Worm (Caenorhabditis elegans) whole organism, young adult: ENCODE results near the gene cpg-8.
A peak's percentile ranks its signal among the peaks of the same experiment; 100 is the strongest.

Source experiments
- F23B12.7 ChIP-seq: sonication (generic microtip); optimal IDR thresholded peaks from 2 replicates; lab custom pipeline; 2017; ENCODE audit warnings: missing genetic modification characterization, mild to moderate bottlenecking, missing compliant biosample characterization, antibody characterized with exemption, moderate library complexity; ENCODE audit not compliant: insufficient read depth
- F52B5.7 ChIP-seq: sonication (generic microtip); optimal IDR thresholded peaks from 2 replicates; lab custom pipeline; 2016; ENCODE audit warnings: mild to moderate bottlenecking, missing genetic modification characterization, missing compliant biosample characterization
- F57A8.1 ChIP-seq: fragments of 200-800 bp; sonication (Bioruptor generic); optimal IDR thresholded peaks from 2 replicates; lab custom pipeline; 2018; ENCODE audit warnings: mild to moderate bottlenecking, missing genetic modification characterization, moderate library complexity, missing compliant biosample characterization
- F57C9.4 ChIP-seq: sonication (generic microtip); optimal IDR thresholded peaks from 2 replicates; lab custom pipeline; 2017; ENCODE audit warnings: mild to moderate bottlenecking, missing genetic modification characterization, missing compliant biosample characterization
- Y53F4B.3 ChIP-seq: fragments of 200-800 bp; sonication (Bioruptor generic); IDR thresholded peaks from 2 replicates; pipeline ENCODE4 v1.3.6; 2022; ENCODE audit warnings: missing genetic modification reagents, missing genetic modification characterization, missing compliant biosample characterization
- Y53G8AR.9 ChIP-seq: fragments of 200-800 bp; sonication (Bioruptor generic); conservative IDR thresholded peaks from 2 replicates; pipeline ENCODE4 v1.3.6; 2022; ENCODE audit warnings: missing genetic modification reagents, missing genetic modification characterization, missing compliant biosample characterization
- Y79H2A.3 ChIP-seq: fragments of 200-800 bp; sonication (Bioruptor generic); conservative IDR thresholded peaks from 2 replicates; pipeline ENCODE4 v1.3.6; 2022; ENCODE audit warnings: missing genetic modification reagents, missing genetic modification characterization, missing compliant biosample characterization
- Y95B8A.8 ChIP-seq: fragments of 200-800 bp; sonication (Bioruptor generic); IDR thresholded peaks from 2 replicates; pipeline ENCODE4 v1.3.6; 2022; ENCODE audit warnings: missing genetic modification reagents, missing genetic modification characterization, missing compliant biosample characterization
- ama-1 ChIP-seq, 3 experiments: fragments of 150-350 bp in 1 of 3; sonication (generic microtip) in 2 of 3; optimal IDR thresholded peaks; 2 replicates each; lab custom pipeline; 2014 to 2018; ENCODE audit warnings: missing biosample characterization in 2 of 3, missing genetic modification characterization in 2 of 3, missing genetic modification reagents in 2 of 3
- attf-5 ChIP-seq: fragments of 200-800 bp; sonication (Bioruptor generic); optimal IDR thresholded peaks from 2 replicates; lab custom pipeline; 2018; ENCODE audit warnings: mild to moderate bottlenecking, missing genetic modification characterization, missing compliant biosample characterization
- bed-1 ChIP-seq: fragments of 200-800 bp; sonication (Bioruptor generic); IDR thresholded peaks from 2 replicates; pipeline ENCODE4 v1.3.6; 2022; ENCODE audit warnings: missing genetic modification reagents, missing genetic modification characterization, missing compliant biosample characterization
- cebp-2 ChIP-seq: fragments of 200-800 bp; sonication (Bioruptor generic); IDR thresholded peaks from 2 replicates; pipeline ENCODE4 v1.3.6; 2022; ENCODE audit warnings: missing genetic modification characterization, missing compliant biosample characterization
- ceh-27 ChIP-seq: fragments of 200-800 bp; sonication (Bioruptor generic); optimal IDR thresholded peaks from 2 replicates; lab custom pipeline; 2018; ENCODE audit warnings: mild to moderate bottlenecking, missing genetic modification characterization, moderate library complexity, missing compliant biosample characterization
- ceh-40 ChIP-seq: fragments of 200-800 bp; sonication (Bioruptor generic); IDR thresholded peaks from 2 replicates; pipeline ENCODE4 v1.3.6; 2022; ENCODE audit warnings: missing genetic modification characterization, missing compliant biosample characterization
- ceh-58 ChIP-seq: fragments of 200-800 bp; sonication (Bioruptor generic); IDR thresholded peaks from 2 replicates; pipeline ENCODE4 v1.3.6; 2022; ENCODE audit warnings: missing genetic modification characterization, missing compliant biosample characterization
- ceh-79 ChIP-seq: sonication (generic microtip); optimal IDR thresholded peaks from 2 replicates; lab custom pipeline; 2017; ENCODE audit warnings: mild to moderate bottlenecking, missing genetic modification characterization, missing compliant biosample characterization
- efl-1 ChIP-seq: fragments of 150-350 bp; optimal IDR thresholded peaks from 2 replicates; lab custom pipeline; 2014; ENCODE audit warnings: missing biosample characterization, missing genetic modification reagents, missing genetic modification characterization
- egl-18 ChIP-seq: fragments of 200-800 bp; sonication (Bioruptor generic); IDR thresholded peaks from 2 replicates; pipeline ENCODE4 v1.3.6; 2022; ENCODE audit warnings: missing genetic modification reagents, missing genetic modification characterization, missing compliant biosample characterization
- ekl-4 ChIP-seq: fragments of 200-800 bp; sonication (Bioruptor generic); IDR thresholded peaks from 2 replicates; pipeline ENCODE4 v1.3.6; 2022; ENCODE audit warnings: missing genetic modification reagents, missing genetic modification characterization, missing compliant biosample characterization
- ets-4 ChIP-seq: fragments of 200-800 bp; sonication (Bioruptor generic); optimal IDR thresholded peaks from 2 replicates; lab custom pipeline; 2018; ENCODE audit warnings: mild to moderate bottlenecking, missing genetic modification characterization, missing compliant biosample characterization
- gei-17 ChIP-seq: fragments of 200-800 bp; sonication (Bioruptor generic); optimal IDR thresholded peaks from 2 replicates; lab custom pipeline; 2018; ENCODE audit warnings: mild to moderate bottlenecking, missing genetic modification characterization, missing compliant biosample characterization
- hlh-26 ChIP-seq: fragments of 200-800 bp; sonication (Bioruptor generic); conservative IDR thresholded peaks from 2 replicates; pipeline ENCODE4 v1.3.6; 2022; ENCODE audit warnings: missing genetic modification reagents, missing genetic modification characterization, missing compliant biosample characterization
- hmg-1.2 ChIP-seq: fragments of 200-800 bp; sonication (Bioruptor generic); IDR thresholded peaks from 2 replicates; pipeline ENCODE4 v1.3.6; 2022; ENCODE audit warnings: missing genetic modification reagents, missing genetic modification characterization, missing compliant biosample characterization
- hrde-1 ChIP-seq: sonication (generic microtip); optimal IDR thresholded peaks from 2 replicates; lab custom pipeline; 2016; ENCODE audit warnings: missing genetic modification characterization, mild to moderate bottlenecking, missing compliant biosample characterization, moderate library complexity, missing genotype, missing genetic modification reagents, borderline replicate concordance
- madf-10 ChIP-seq: sonication (generic microtip); optimal IDR thresholded peaks from 2 replicates; lab custom pipeline; 2016; ENCODE audit warnings: mild to moderate bottlenecking, missing genetic modification characterization, missing compliant biosample characterization
- madf-3 ChIP-seq: fragments of 200-800 bp; sonication (Bioruptor generic); IDR thresholded peaks from 2 replicates; pipeline ENCODE4 v1.3.6; 2022; ENCODE audit warnings: missing genetic modification reagents, missing genetic modification characterization, missing compliant biosample characterization
- madf-6 ChIP-seq: fragments of 200-800 bp; sonication (Bioruptor generic); IDR thresholded peaks from 2 replicates; pipeline ENCODE4 v1.3.6; 2022; ENCODE audit warnings: missing genetic modification reagents, missing genetic modification characterization, missing compliant biosample characterization
- nhr-179 ChIP-seq: sonication (generic microtip); optimal IDR thresholded peaks from 2 replicates; lab custom pipeline; 2016; ENCODE audit warnings: mild to moderate bottlenecking, missing genetic modification characterization, missing compliant biosample characterization
- nhr-27 ChIP-seq: fragments of 200-800 bp; sonication (Bioruptor generic); optimal IDR thresholded peaks from 2 replicates; lab custom pipeline; 2018; ENCODE audit warnings: mild to moderate bottlenecking, missing genetic modification characterization, moderate library complexity, missing compliant biosample characterization
- rcor-1 ChIP-seq: fragments of 200-800 bp; sonication (Bioruptor generic); IDR thresholded peaks from 2 replicates; pipeline ENCODE4 v1.3.6; 2022; ENCODE audit warnings: missing genetic modification reagents, missing genetic modification characterization, missing compliant biosample characterization
- repo-1 ChIP-seq: sonication (generic microtip); optimal IDR thresholded peaks from 2 replicates; lab custom pipeline; 2017; ENCODE audit warnings: mild to moderate bottlenecking, missing genetic modification characterization, missing compliant biosample characterization
- rpc-1 ChIP-seq, 2 experiments: fragments of 150-350 bp in 1 of 2; sonication (generic microtip) in 1 of 2; optimal IDR thresholded peaks; 2 replicates each; lab custom pipeline; 2014 to 2018; ENCODE audit warnings: missing biosample characterization in 1 of 2, missing genetic modification characterization in 1 of 2, missing genetic modification reagents in 1 of 2, missing genotype in 1 of 2
- sdz-38 ChIP-seq: sonication (generic microtip); optimal IDR thresholded peaks from 2 replicates; lab custom pipeline; 2016; ENCODE audit warnings: missing genotype, missing genetic modification characterization, missing compliant biosample characterization
- tbp1 ChIP-seq: fragments of 200-800 bp; sonication (Bioruptor generic); optimal IDR thresholded peaks from 2 replicates; lab custom pipeline; 2018; ENCODE audit warnings: mild to moderate bottlenecking, missing genetic modification characterization, missing compliant biosample characterization
- unc-62 ChIP-seq: fragments of 150-350 bp; optimal IDR thresholded peaks from 2 replicates; lab custom pipeline; 2014; ENCODE audit warnings: missing biosample characterization, missing genetic modification reagents, missing genetic modification characterization
- zfh-2 ChIP-seq: fragments of 200-800 bp; sonication (Bioruptor generic); conservative IDR thresholded peaks from 2 replicates; pipeline ENCODE4 v1.3.6; 2022; ENCODE audit warnings: missing genetic modification reagents, missing genetic modification characterization, missing compliant biosample characterization
- ztf-22 ChIP-seq: fragments of 200-800 bp; sonication (Bioruptor generic); optimal IDR thresholded peaks from 2 replicates; lab custom pipeline; 2018; ENCODE audit warnings: mild to moderate bottlenecking, missing genetic modification characterization, moderate library complexity, missing compliant biosample characterization
- ztf-26 ChIP-seq: sonication (generic microtip); optimal IDR thresholded peaks from 2 replicates; lab custom pipeline; 2017; ENCODE audit warnings: missing genetic modification characterization, missing compliant biosample characterization
- ztf-3 ChIP-seq: fragments of 200-800 bp; sonication (Bioruptor generic); optimal IDR thresholded peaks from 2 replicates; lab custom pipeline; 2018; ENCODE audit warnings: mild to moderate bottlenecking, missing genetic modification characterization, missing compliant biosample characterization
- ztf-6 ChIP-seq: fragments of 200-800 bp; sonication (Bioruptor generic); IDR thresholded peaks from 2 replicates; pipeline ENCODE4 v1.3.6; 2022; ENCODE audit warnings: missing genetic modification reagents, missing genetic modification characterization, missing compliant biosample characterization

The cpg-8 gene

DNA sequence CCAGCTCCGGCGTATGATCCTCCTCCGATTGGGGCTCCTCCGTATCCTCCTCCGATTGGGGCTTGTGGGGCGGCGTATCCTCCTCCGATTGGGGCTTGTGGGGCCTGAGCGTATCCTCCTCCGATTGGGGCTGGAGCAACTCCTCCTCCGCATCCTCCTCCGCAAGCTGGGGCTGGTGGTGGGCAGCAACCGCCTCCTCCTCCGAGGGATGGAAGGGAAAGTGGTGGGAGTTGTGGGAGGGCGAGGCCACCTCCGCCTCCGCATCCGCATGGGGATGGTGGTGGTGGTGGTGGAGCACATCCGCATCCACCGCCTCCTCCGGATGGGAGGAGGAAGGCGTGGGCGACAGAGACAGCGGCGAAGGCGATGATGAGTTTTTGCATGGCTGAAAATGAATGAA, 44.4 kb downstream of the cpg-8 start, which contains the start of gene F41F3.3 (continued):
- TF ChIP-seq ceh-79 (tag; lab: Kevin White, UChicago), result no peak
- TF ChIP-seq ceh-27 (GFP tag; lab: Kevin White, UChicago), result peak; percentile 10
- no peak for TF ChIP-seq ztf-26 (tag; lab: Kevin White, UChicago)
- no peak for TF ChIP-seq hlh-26 (GFP tag; lab: Robert Waterston, UW)
- TF ChIP-seq madf-6 (GFP tag; lab: Robert Waterston, UW), result no peak
- no peak for TF ChIP-seq F57A8.1 (GFP tag; lab: Kevin White, UChicago)
- TF ChIP-seq Y53F4B.3 (GFP tag; lab: Robert Waterston, UW), result no peak
- TF ChIP-seq unc-62 (GFP tag; lab: Kevin White, UChicago), result no peak
- no peak for TF ChIP-seq F23B12.7 (tag; lab: Kevin White, UChicago)
- no peak for TF ChIP-seq F57C9.4
- 0 out of 2 replicates have a peak, but pooled peaks have one; percentile 4 for TF ChIP-seq madf-3 (GFP tag; lab: Robert Waterston, UW)
- TF ChIP-seq egl-18 (GFP tag; lab: Robert Waterston, UW), result no peak
- no peak for TF ChIP-seq Y53G8AR.9 (GFP tag; lab: Robert Waterston, UW)
- peak; percentile 65 for TF ChIP-seq F52B5.7
- no peak for TF ChIP-seq ceh-40 (GFP tag; lab: Robert Waterston, UW)
- no peak for TF ChIP-seq ztf-3 (GFP tag; lab: Kevin White, UChicago)
- peak; percentile 16 for TF ChIP-seq attf-5 (GFP tag; lab: Kevin White, UChicago)
- TF ChIP-seq hmg-1.2 (GFP tag; lab: Robert Waterston, UW), result no peak
- no peak for TF ChIP-seq ztf-6 (GFP tag; lab: Robert Waterston, UW)
- TF ChIP-seq sdz-38, result no peak
- no peak for TF ChIP-seq hrde-1
- TF ChIP-seq tbp1 (GFP tag; lab: Kevin White, UChicago), result no peak
- 0 out of 2 replicates have a peak, but pooled peaks have one; percentile 24 for TF ChIP-seq ekl-4 (GFP tag; lab: Robert Waterston, UW)
- no peak for TF ChIP-seq gei-17
- TF ChIP-seq efl-1, result no peak
- TF ChIP-seq ceh-58 (GFP tag; lab: Robert Waterston, UW), result no peak
- no peak for TF ChIP-seq madf-10
- TF ChIP-seq ets-4 (GFP tag; lab: Kevin White, UChicago), result no peak
- TF ChIP-seq zfh-2 (GFP tag; lab: Robert Waterston, UW), result peak; percentile 97
- TF ChIP-seq Y95B8A.8 (GFP tag; lab: Robert Waterston, UW), result no peak
- TF ChIP-seq ama-1 (optimal IDR thresholded peaks at IDR 0.05; lab: Kevin White, UChicago), result no peak
- TF ChIP-seq ama-1 (GFP tag; optimal IDR thresholded peaks at IDR 0.05; lab: Kevin White, UChicago), result no peak
- no peak for TF ChIP-seq nhr-179 (tag; lab: Kevin White, UChicago)
- peak; percentile 24 for TF ChIP-seq repo-1
- TF ChIP-seq ztf-22 (GFP tag; lab: Kevin White, UChicago), result peak; percentile 4
- TF ChIP-seq rcor-1 (GFP tag; lab: Robert Waterston, UW), result no peak
- TF ChIP-seq cebp-2 (GFP tag; lab: Robert Waterston, UW), result no peak
- TF ChIP-seq bed-1, result no peak
- TF ChIP-seq nhr-27 (tag; lab: Kevin White, UChicago), result no peak
- no peak for TF ChIP-seq rpc-1 (optimal IDR thresholded peaks at IDR 0.05; lab: Kevin White, UChicago)
- no peak for TF ChIP-seq rpc-1 (tag; optimal IDR thresholded peaks at IDR 0.05; lab: Kevin White, UChicago)
- no peak for TF ChIP-seq Y79H2A.3 (GFP tag; lab: Robert Waterston, UW)
